Worm (Caenorhabditis elegans) whole organism, midembryonic: ENCODE data around the gene B0334.5.

Experiments used
- klf-2 ChIP-seq: fragments of 200-800 bp; sonication (Bioruptor generic); conservative IDR thresholded peaks from 2 replicates; pipeline ENCODE4 v1.3.6; 2022; ENCODE audit warnings: missing genetic modification reagents, missing genetic modification characterization, missing compliant biosample characterization
- ztf-29 ChIP-seq: fragments of 200-800 bp; sonication (Bioruptor generic); IDR thresholded peaks from 2 replicates; pipeline ENCODE4 v1.3.6; 2022; ENCODE audit warnings: missing genetic modification reagents, missing genetic modification characterization, missing compliant biosample characterization

ce11 chrII:11450882-11451281 is 46.6 kb upstream of the B0334.5 start:
- TF ChIP-seq klf-2 (GFP tag; lab: Robert Waterston, UW): no peak
- TF ChIP-seq ztf-29 (GFP tag; lab: Robert Waterston, UW): no peak
